Fruit fly (Drosophila melanogaster): ENCODE results near the gene Tsp66E.

Tsp66E gene

dm6 chr3L:8974478-8975477 is 62.5 kb downstream of the Tsp66E start, which contains the start of the genes pix and Srp68 (continued):
- TF ChIP-seq Myb (GFP tag; optimal IDR thresholded peaks at IDR 0.05): peak; percentile 16
- peak; percentile 82 for TF ChIP-seq CG2712 (tag; optimal IDR thresholded peaks at IDR 0.05)
- peak; percentile 81 for TF ChIP-seq dm (GFP tag; optimal IDR thresholded peaks at IDR 0.05)
- TF ChIP-seq CG3995 (GFP tag; optimal IDR thresholded peaks at IDR 0.05): peak; percentile 26
- TF ChIP-seq CG6683 (GFP tag; optimal IDR thresholded peaks at IDR 0.05): peak; percentile 18
- TF ChIP-seq CG3065 (GFP tag; optimal IDR thresholded peaks at IDR 0.05): no peak
- no peak for TF ChIP-seq ro (GFP tag; IDR thresholded peaks at IDR 0.05)
- no peak for TF ChIP-seq Nf-YA (GFP tag; IDR thresholded peaks at IDR 0.05)
- TF ChIP-seq CG12659 (GFP tag; optimal IDR thresholded peaks at IDR 0.05): peak; percentile 82
- peak; percentile 32 for TF ChIP-seq CG4854 (GFP tag; optimal IDR thresholded peaks at IDR 0.05)
- peak; percentile 93 for TF ChIP-seq knrl (GFP tag; IDR thresholded peaks at IDR 0.05; ENCODE audit: partially characterized antibody)
- TF ChIP-seq lola (GFP tag; optimal IDR thresholded peaks at IDR 0.05): peak in 1 of 3 experiments; percentile 75
- peak; percentile 63 for TF ChIP-seq ewg (GFP tag; optimal IDR thresholded peaks at IDR 0.05)
- TF ChIP-seq toy (GFP tag; IDR thresholded peaks at IDR 0.05): no peak
- TF ChIP-seq jumu (GFP tag; optimal IDR thresholded peaks at IDR 0.05): peak; percentile 16
- TF ChIP-seq CG10366 (GFP tag; IDR thresholded peaks at IDR 0.05): peak; percentile 37; the same call in 1 of the 2 replicates
- no peak for TF ChIP-seq CG17328 (GFP tag; IDR thresholded peaks at IDR 0.05)
- peak; percentile 41 for TF ChIP-seq CG7839 (tag; optimal IDR thresholded peaks at IDR 0.05)
- peak; percentile 3 for TF ChIP-seq psq (GFP tag; optimal IDR thresholded peaks at IDR 0.05)
- no peak for TF ChIP-seq Atf3 (GFP tag; optimal IDR thresholded peaks at IDR 0.05)
- no peak for TF ChIP-seq lab (GFP tag; optimal IDR thresholded peaks at IDR 0.05)
- TF ChIP-seq CG16863 (GFP tag; optimal IDR thresholded peaks at IDR 0.05): peak; percentile 10
- peak; percentile 44 for TF ChIP-seq Usf (GFP tag; optimal IDR thresholded peaks at IDR 0.05)
- peak; percentile 67 for TF ChIP-seq CG4617 (GFP tag; optimal IDR thresholded peaks at IDR 0.05; ENCODE audit: borderline replicate concordance)
- no peak for TF ChIP-seq pb (GFP tag; optimal IDR thresholded peaks at IDR 0.05)
- TF ChIP-seq CG42726 (GFP tag; IDR thresholded peaks at IDR 0.05; ENCODE audit: partially characterized antibody): no peak
- TF ChIP-seq tgo (GFP tag; IDR thresholded peaks at IDR 0.05): peak; percentile 44; the same call in 1 of the 3 replicates
- TF ChIP-seq CG9215 (GFP tag; IDR thresholded peaks at IDR 0.05): peak; percentile 73; the same call in 1 of the 2 replicates
- peak; percentile 31 for TF ChIP-seq NC2β (GFP tag; optimal IDR thresholded peaks at IDR 0.05)
- peak; percentile 87 for TF ChIP-seq CG14710 (tag; optimal IDR thresholded peaks at IDR 0.05)
- TF ChIP-seq Dref (GFP tag; IDR thresholded peaks at IDR 0.05): peak; percentile 61
- TF ChIP-seq az2 (GFP tag; optimal IDR thresholded peaks at IDR 0.05): peak; percentile 48
- 0 out of 2 replicates have a peak, but pooled peaks have one; percentile 29 for TF ChIP-seq CG32532 (GFP tag; IDR thresholded peaks at IDR 0.05)
- no peak for TF ChIP-seq jigr1 (GFP tag; IDR thresholded peaks at IDR 0.05)
- TF ChIP-seq Spps (tag; optimal IDR thresholded peaks at IDR 0.05): peak; percentile 13
- no peak for TF ChIP-seq H2.0 (GFP tag; IDR thresholded peaks at IDR 0.05)
- TF ChIP-seq ssp (GFP tag; IDR thresholded peaks at IDR 0.05): no peak
- TF ChIP-seq CG18764 (GFP tag; optimal IDR thresholded peaks at IDR 0.05): peak; percentile 31
- no peak for TF ChIP-seq repo (GFP tag; optimal IDR thresholded peaks at IDR 0.05)
- peak; percentile 55 for TF ChIP-seq zfh2 (GFP tag; optimal IDR thresholded peaks at IDR 0.05)
- TF ChIP-seq CG13287 (GFP tag; IDR thresholded peaks at IDR 0.05; ENCODE audit: partially characterized antibody): peak; percentile 85
- TF ChIP-seq CG8478 (optimal IDR thresholded peaks at IDR 0.05): no peak
- peak; percentile 55 for TF ChIP-seq CG1529 (GFP tag; optimal IDR thresholded peaks at IDR 0.05)
- no peak for TF ChIP-seq CG11456 (GFP tag; IDR thresholded peaks at IDR 0.05)
- TF ChIP-seq lbe (GFP tag; optimal IDR thresholded peaks at IDR 0.05): peak; percentile 51
- no peak for TF ChIP-seq ato (GFP tag; IDR thresholded peaks at IDR 0.05; ENCODE audit: partially characterized antibody)
- 0 out of 2 replicates have a peak, but pooled peaks have one; percentile 43 for TF ChIP-seq CG14667 (GFP tag; IDR thresholded peaks at IDR 0.05)
- no peak for TF ChIP-seq oc (tag; optimal IDR thresholded peaks at IDR 0.05)
- TF ChIP-seq Hr3 (GFP tag; optimal IDR thresholded peaks at IDR 0.05): peak; percentile 74
